Fruit fly (Drosophila melanogaster) whole organism, embryonic: ENCODE results near the gene DAAM.

Source experiments
- Adf1 ChIP-seq: fragments of 200-800 bp; sonication (Bioruptor generic); IDR thresholded peaks from 2 replicates; pipeline ENCODE4 v1.3.6; 2022; ENCODE audit warnings: missing biosample characterization, missing genetic modification characterization
- Antp ChIP-seq: fragments of 200-800 bp; sonication (Bioruptor generic); optimal IDR thresholded peaks from 3 replicates; lab custom pipeline; 2016; ENCODE audit warnings: missing biosample characterization, missing genetic modification characterization
- B-H1 ChIP-seq: fragments of 200-800 bp; sonication (Bioruptor generic); IDR thresholded peaks from 3 replicates; pipeline ENCODE4 v1.3.6; 2022; ENCODE audit warnings: missing biosample characterization, missing genetic modification characterization
- BEAF-32 ChIP-seq: fragments of 200-800 bp; sonication (Bioruptor generic); optimal IDR thresholded peaks from 3 replicates; lab custom pipeline; 2017; ENCODE audit warnings: missing biosample characterization, missing genetic modification characterization, mild to moderate bottlenecking, moderate library complexity, missing genetic modification reagents
- Bgb ChIP-seq: fragments of 200-800 bp; sonication (Bioruptor generic); IDR thresholded peaks from 2 replicates; pipeline ENCODE4 v1.3.6; 2022; ENCODE audit warnings: missing biosample characterization, missing genetic modification characterization; ENCODE audit not compliant: partially characterized antibody
- CG1233 ChIP-seq: fragments of 200-800 bp; sonication (Bioruptor generic); optimal IDR thresholded peaks from 4 replicates; lab custom pipeline; 2018; ENCODE audit warnings: missing biosample characterization, mild to moderate bottlenecking, missing genetic modification characterization
- CG13123 ChIP-seq: fragments of 200-800 bp; sonication (Bioruptor generic); optimal IDR thresholded peaks from 2 replicates; lab custom pipeline; 2016; ENCODE audit warnings: missing biosample characterization, missing genetic modification characterization
- CG13775 ChIP-seq: fragments of 200-800 bp; sonication (Bioruptor generic); optimal IDR thresholded peaks from 3 replicates; lab custom pipeline; 2017; ENCODE audit warnings: missing biosample characterization, mild to moderate bottlenecking, missing genetic modification characterization
- CG14860 ChIP-seq: fragments of 200-800 bp; sonication (Bioruptor generic); IDR thresholded peaks from 3 replicates; pipeline ENCODE4 v1.3.6; 2022; ENCODE audit warnings: missing biosample characterization, missing genetic modification characterization; ENCODE audit not compliant: partially characterized antibody
- CG15601 ChIP-seq: fragments of 200-800 bp; sonication (Bioruptor generic); optimal IDR thresholded peaks from 3 replicates; lab custom pipeline; 2019; ENCODE audit warnings: missing biosample characterization, mild to moderate bottlenecking, missing genetic modification characterization, moderate library complexity
- CG1602 ChIP-seq: fragments of 200-800 bp; sonication (Bioruptor generic); optimal IDR thresholded peaks from 3 replicates; lab custom pipeline; 2016; ENCODE audit warnings: missing biosample characterization, missing genetic modification characterization
- CG1647 ChIP-seq: fragments of 200-800 bp; sonication (Bioruptor generic); optimal IDR thresholded peaks from 3 replicates; lab custom pipeline; 2016; ENCODE audit warnings: missing biosample characterization, missing genetic modification characterization
- CG2116 ChIP-seq: fragments of 200-800 bp; sonication (Bioruptor generic); optimal IDR thresholded peaks from 3 replicates; lab custom pipeline; 2018; ENCODE audit warnings: missing biosample characterization, mild to moderate bottlenecking, missing genetic modification characterization
- CG2129 ChIP-seq: fragments of 200-800 bp; sonication (Bioruptor generic); IDR thresholded peaks from 2 replicates; pipeline ENCODE4 v1.3.6; 2022; ENCODE audit warnings: missing biosample characterization, missing genetic modification characterization; ENCODE audit not compliant: partially characterized antibody
- CG30403 ChIP-seq: fragments of 200-800 bp; sonication (Bioruptor generic); optimal IDR thresholded peaks from 3 replicates; lab custom pipeline; 2016; ENCODE audit warnings: missing biosample characterization, missing genetic modification characterization
- CG4854 ChIP-seq: fragments of 200-800 bp; sonication (Bioruptor generic); optimal IDR thresholded peaks from 2 replicates; lab custom pipeline; 2016; ENCODE audit warnings: missing biosample characterization, missing genetic modification characterization, inconsistent platforms
- CG5245 ChIP-seq: fragments of 200-800 bp; sonication (Bioruptor generic); optimal IDR thresholded peaks from 3 replicates; lab custom pipeline; 2016; ENCODE audit warnings: missing biosample characterization, missing genetic modification characterization
- CG7357 ChIP-seq: fragments of 200-800 bp; sonication (Bioruptor generic); IDR thresholded peaks from 3 replicates; pipeline ENCODE4 v1.3.6; 2022; ENCODE audit warnings: missing biosample characterization, missing genetic modification characterization
- CG7963 ChIP-seq: fragments of 200-800 bp; sonication (Bioruptor generic); IDR thresholded peaks from 3 replicates; pipeline ENCODE4 v1.3.6; 2022; ENCODE audit warnings: missing biosample characterization, missing genetic modification characterization; ENCODE audit not compliant: partially characterized antibody
- CG8089 ChIP-seq: fragments of 200-800 bp; sonication (Bioruptor generic); optimal IDR thresholded peaks from 3 replicates; lab custom pipeline; 2016; ENCODE audit warnings: missing biosample characterization, missing genetic modification characterization
- CG9727 ChIP-seq: fragments of 200-800 bp; sonication (Bioruptor generic); optimal IDR thresholded peaks from 3 replicates; lab custom pipeline; 2017; ENCODE audit warnings: missing biosample characterization, mild to moderate bottlenecking, missing genetic modification characterization
- CG9797 ChIP-seq: fragments of 200-800 bp; sonication (Bioruptor generic); optimal IDR thresholded peaks from 3 replicates; lab custom pipeline; 2018; ENCODE audit warnings: missing biosample characterization, mild to moderate bottlenecking, missing genetic modification characterization
- CTCF ChIP-seq: fragments of 200-800 bp; sonication (Bioruptor generic); optimal IDR thresholded peaks from 2 replicates; lab custom pipeline; 2017; ENCODE audit warnings: missing biosample characterization, mild to moderate bottlenecking, missing genetic modification characterization, moderate library complexity
- CoRest ChIP-seq: fragments of 200-800 bp; sonication (Bioruptor generic); optimal IDR thresholded peaks from 3 replicates; lab custom pipeline; 2018; ENCODE audit warnings: missing biosample characterization, mild to moderate bottlenecking, missing genetic modification characterization, moderate library complexity
- Elba2 ChIP-seq: fragments of 200-800 bp; sonication (Bioruptor generic); optimal IDR thresholded peaks from 3 replicates; lab custom pipeline; 2016; ENCODE audit warnings: missing biosample characterization, missing genetic modification characterization
- Fer2 ChIP-seq: fragments of 200-800 bp; sonication (Bioruptor generic); optimal IDR thresholded peaks from 2 replicates; lab custom pipeline; 2018; ENCODE audit warnings: missing biosample characterization, mild to moderate bottlenecking, missing genetic modification characterization, moderate library complexity
- HLH4C ChIP-seq: fragments of 200-800 bp; sonication (Bioruptor generic); IDR thresholded peaks from 3 replicates; pipeline ENCODE4 v1.3.6; 2022; ENCODE audit warnings: missing biosample characterization, missing genetic modification characterization; ENCODE audit not compliant: partially characterized antibody
- Hmx ChIP-seq: fragments of 200-800 bp; sonication (Bioruptor generic); optimal IDR thresholded peaks from 2 replicates; lab custom pipeline; 2016; ENCODE audit warnings: missing biosample characterization, missing genetic modification characterization
- Hr3 ChIP-seq: fragments of 200-800 bp; sonication (Bioruptor generic); optimal IDR thresholded peaks from 3 replicates; lab custom pipeline; 2016; ENCODE audit warnings: missing biosample characterization, missing genetic modification characterization
- Max ChIP-seq: fragments of 200-800 bp; sonication (Bioruptor generic); optimal IDR thresholded peaks from 2 replicates; lab custom pipeline; 2016; ENCODE audit warnings: missing biosample characterization, mild to moderate bottlenecking, missing genetic modification characterization
- Mes4 ChIP-seq: fragments of 200-800 bp; sonication (Bioruptor generic); optimal IDR thresholded peaks from 2 replicates; lab custom pipeline; 2016; ENCODE audit warnings: missing biosample characterization, missing genetic modification characterization
- Nf-YB ChIP-seq: fragments of 200-800 bp; sonication (Bioruptor generic); optimal IDR thresholded peaks from 3 replicates; lab custom pipeline; 2019; ENCODE audit warnings: missing biosample characterization, mild to moderate bottlenecking, missing genetic modification characterization, moderate library complexity
- Nf-YC ChIP-seq: fragments of 200-800 bp; optimal IDR thresholded peaks from 3 replicates; lab custom pipeline; 2019; ENCODE audit warnings: missing biosample characterization, mild to moderate bottlenecking, missing genetic modification characterization, moderate library complexity
- Sin3A ChIP-seq: fragments of >200 bp; optimal IDR thresholded peaks from 2 replicates; lab custom pipeline; 2018
- ab ChIP-seq: fragments of 200-800 bp; sonication (Bioruptor generic); optimal IDR thresholded peaks from 2 replicates; lab custom pipeline; 2016; ENCODE audit warnings: missing biosample characterization, missing genetic modification characterization
- ara ChIP-seq: fragments of 200-800 bp; sonication (Bioruptor generic); IDR thresholded peaks from 2 replicates; pipeline ENCODE4 v1.3.6; 2022; ENCODE audit warnings: missing biosample characterization, missing genetic modification characterization
- bbx ChIP-seq: fragments of 200-800 bp; sonication (Bioruptor generic); IDR thresholded peaks from 2 replicates; pipeline ENCODE4 v1.3.6; 2022; ENCODE audit warnings: missing biosample characterization, missing genetic modification characterization; ENCODE audit not compliant: partially characterized antibody
- br ChIP-seq: fragments of >200 bp; optimal IDR thresholded peaks from 2 replicates; lab custom pipeline; 2017
- crol ChIP-seq: fragments of 200-800 bp; sonication (Bioruptor generic); IDR thresholded peaks from 2 replicates; pipeline ENCODE4 v1.3.6; 2022; ENCODE audit warnings: missing biosample characterization, missing genetic modification characterization
- exex ChIP-seq: fragments of 200-800 bp; sonication (Bioruptor generic); optimal IDR thresholded peaks from 4 replicates; lab custom pipeline; 2018; ENCODE audit warnings: missing biosample characterization, mild to moderate bottlenecking, missing genetic modification characterization, moderate library complexity
- grn ChIP-seq: fragments of 200-800 bp; sonication (Bioruptor generic); optimal IDR thresholded peaks from 3 replicates; lab custom pipeline; 2017; ENCODE audit warnings: missing biosample characterization, missing genetic modification characterization
- her ChIP-seq: fragments of 200-800 bp; sonication (Bioruptor generic); optimal IDR thresholded peaks from 2 replicates; lab custom pipeline; 2016; ENCODE audit warnings: missing biosample characterization, missing genetic modification characterization
- hkb ChIP-seq, 2 experiments: fragments of 200-800 bp in 1 of 2; fragments of >200 bp in 1 of 2; sonication (Bioruptor generic) in 1 of 2; IDR thresholded peaks in 1 of 2; optimal IDR thresholded peaks in 1 of 2; 2 replicates each; pipeline versions ENCODE4 v1.3.6 to Lab custom; 2017 to 2022; ENCODE audit warnings: missing biosample characterization in 1 of 2, missing genetic modification characterization in 1 of 2
- pzg ChIP-seq: fragments of 200-800 bp; sonication (Bioruptor generic); optimal IDR thresholded peaks from 3 replicates; lab custom pipeline; 2018; ENCODE audit warnings: missing biosample characterization, mild to moderate bottlenecking, missing genetic modification characterization, moderate library complexity
- row ChIP-seq: fragments of 200-800 bp; sonication (Bioruptor generic); IDR thresholded peaks from 3 replicates; pipeline ENCODE4 v1.3.6; 2022; ENCODE audit warnings: missing biosample characterization, missing genetic modification characterization
- sens ChIP-seq: fragments of 200-800 bp; sonication (Bioruptor generic); peaks from one replicate; lab custom pipeline; 2016; ENCODE audit warnings: missing biosample characterization, missing genetic modification characterization
- so ChIP-seq: fragments of 200-800 bp; sonication (Bioruptor generic); IDR thresholded peaks from 3 replicates; pipeline ENCODE4 v1.3.6; 2022; ENCODE audit warnings: missing biosample characterization, missing genetic modification characterization
- sqz ChIP-seq: fragments of 200-800 bp; sonication (Bioruptor generic); optimal IDR thresholded peaks from 3 replicates; lab custom pipeline; 2018; ENCODE audit warnings: missing biosample characterization, mild to moderate bottlenecking, missing genetic modification characterization
- zen ChIP-seq: fragments of 200-800 bp; sonication (Bioruptor generic); optimal IDR thresholded peaks from 3 replicates; lab custom pipeline; 2018; ENCODE audit warnings: missing biosample characterization, mild to moderate bottlenecking, missing genetic modification characterization, moderate library complexity
- zfh2 ChIP-seq: fragments of 200-800 bp; sonication (Bioruptor generic); optimal IDR thresholded peaks from 2 replicates; lab custom pipeline; 2016; ENCODE audit warnings: missing biosample characterization, missing genetic modification characterization

The DAAM gene

DNA sequence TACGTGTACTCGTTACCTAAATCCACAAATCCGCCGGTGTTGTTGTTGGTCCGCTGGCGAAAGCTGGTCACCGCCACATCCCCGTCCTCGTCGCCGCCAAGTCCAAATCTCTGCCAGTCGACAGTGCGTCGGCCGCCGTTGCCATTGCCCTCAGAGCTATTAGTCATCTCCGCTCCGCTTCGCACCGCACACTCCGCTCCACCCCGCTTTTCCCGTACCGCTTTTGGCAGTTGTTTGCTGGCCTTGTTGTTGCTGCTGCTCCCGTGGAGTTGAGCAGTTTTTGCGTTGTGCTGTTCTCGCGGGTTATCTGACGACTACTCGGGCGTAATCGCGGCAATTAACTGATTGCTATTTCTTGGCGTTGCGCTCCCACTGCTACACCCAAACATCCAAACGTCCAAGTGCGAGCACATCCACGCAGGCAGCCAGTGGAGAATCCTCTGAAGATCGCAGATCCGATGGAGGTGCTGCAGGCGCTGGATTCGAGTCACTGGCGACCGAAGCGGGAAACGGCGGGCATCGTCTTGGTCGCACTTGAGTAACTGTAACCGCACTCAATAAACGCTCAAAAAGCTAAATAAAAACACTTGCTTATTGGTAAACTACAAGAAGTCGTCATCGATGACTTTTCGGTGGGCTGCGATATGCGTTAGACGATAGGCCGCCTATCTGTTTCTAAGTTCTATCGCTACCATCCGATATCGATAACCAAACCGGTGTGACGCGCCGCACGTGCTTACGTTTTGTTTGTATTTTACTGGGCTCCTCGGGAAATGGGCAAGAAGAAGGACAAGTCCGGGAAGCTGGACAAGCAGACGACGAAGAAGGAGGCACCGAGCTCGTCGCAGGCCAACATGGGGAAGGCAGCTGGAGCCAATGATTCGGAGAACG lies 31.4 kb upstream of the DAAM start, which contains the start of the genes CG12773 and CG11417 (continued):
- TF ChIP-seq hkb (optimal IDR thresholded peaks at IDR 0.05; lab: Kevin White, UChicago) = no peak
- TF ChIP-seq hkb (GFP tag; IDR thresholded peaks at IDR 0.05; lab: Robert Waterston, UW) = no peak
- TF ChIP-seq Elba2 (GFP tag; lab: Kevin White, UChicago) = peak; percentile 60
- TF ChIP-seq CG5245 (GFP tag; lab: Kevin White, UChicago) = no peak
- TF ChIP-seq Sin3A (lab: Kevin White, UChicago) = no peak
- TF ChIP-seq br (lab: Kevin White, UChicago) = no peak
- TF ChIP-seq sqz (GFP tag; lab: Kevin White, UChicago) = no peak
- TF ChIP-seq CG2116 (GFP tag; lab: Kevin White, UChicago) = peak; percentile 49
- no peak for TF ChIP-seq zen
- no peak for TF ChIP-seq CG8089 (GFP tag; lab: Kevin White, UChicago)
- no peak for TF ChIP-seq Hmx (GFP tag; lab: Kevin White, UChicago)
- TF ChIP-seq Mes4 (GFP tag; lab: Kevin White, UChicago) = no peak
- TF ChIP-seq Fer2 (tag; lab: Kevin White, UChicago) = no peak
- no peak for TF ChIP-seq grn
- peak; percentile 93 for TF ChIP-seq exex (tag; lab: Kevin White, UChicago)
- no peak for TF ChIP-seq ab
- TF ChIP-seq Max (GFP tag; lab: Kevin White, UChicago) = peak; percentile 41
- no peak for TF ChIP-seq CG15601
- TF ChIP-seq Hr3 (GFP tag; lab: Kevin White, UChicago) = no peak
- peak; percentile 69 for TF ChIP-seq BEAF-32 (GFP tag; lab: Kevin White, UChicago)
- no peak for TF ChIP-seq Adf1 (GFP tag; lab: Robert Waterston, UW)
- no peak for TF ChIP-seq CG1602 (GFP tag; lab: Kevin White, UChicago)
- no peak for TF ChIP-seq her (GFP tag; lab: Kevin White, UChicago)
- TF ChIP-seq Antp (GFP tag; lab: Kevin White, UChicago) = no peak
- TF ChIP-seq CG4854 = no peak
- TF ChIP-seq crol = peak; percentile 73
- no peak for TF ChIP-seq ara (GFP tag; lab: Robert Waterston, UW)
- TF ChIP-seq B-H1 (GFP tag; lab: Robert Waterston, UW) = no peak

DNA sequence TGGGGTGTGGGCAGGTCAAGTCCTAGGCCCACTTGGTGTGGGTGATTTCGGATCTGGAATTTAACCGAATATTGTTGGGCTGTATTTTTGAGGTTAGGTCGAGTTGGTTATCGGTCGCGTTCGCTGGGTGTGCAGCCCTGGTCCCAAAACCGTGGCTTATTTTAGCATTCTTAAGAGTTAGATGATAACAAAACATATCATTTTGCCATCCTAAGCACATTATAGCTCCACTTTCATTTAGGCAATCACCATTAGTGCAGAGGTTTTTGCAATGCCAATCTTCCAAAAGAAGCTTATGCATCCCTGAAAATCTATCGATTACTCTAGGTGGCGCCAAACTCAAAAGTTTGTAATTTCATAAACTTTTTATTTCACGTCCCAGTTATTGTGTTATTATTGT lies 27.1 kb upstream of the DAAM start, which contains the start of gene MTPAP:
TSS of gene MTPAP (minus strand) at position 103 of the 400 bp plus-strand sequence.
- TF ChIP-seq sens (GFP tag; lab: Kevin White, UChicago) = peak; percentile 81
- TF ChIP-seq CG13775 = peak; percentile 35
- TF ChIP-seq row (GFP tag; lab: Robert Waterston, UW) = peak; percentile 35; the same call in 1 of the 3 replicates
- TF ChIP-seq Max (GFP tag; lab: Kevin White, UChicago) = peak; percentile 50
- peak; percentile 79 for TF ChIP-seq HLH4C (GFP tag; lab: Robert Waterston, UW)
- peak; percentile 15 for TF ChIP-seq CG30403 (GFP tag; lab: Kevin White, UChicago)
- no peak for TF ChIP-seq Nf-YB (GFP tag; lab: Kevin White, UChicago)
- TF ChIP-seq CG7357 = no peak
- TF ChIP-seq CG9797 (GFP tag; lab: Kevin White, UChicago) = peak; percentile 7
- no peak for TF ChIP-seq CG13123 (GFP tag; lab: Kevin White, UChicago)
- TF ChIP-seq CG14860 = peak; percentile 78
- TF ChIP-seq so (GFP tag; lab: Robert Waterston, UW) = no peak
- peak; percentile 39 for TF ChIP-seq Nf-YC
- TF ChIP-seq Mes4 (GFP tag; lab: Kevin White, UChicago) = peak; percentile 2
- peak; percentile 86 for TF ChIP-seq bbx (GFP tag; lab: Robert Waterston, UW)
- peak; percentile 24 for TF ChIP-seq zfh2 (GFP tag; lab: Kevin White, UChicago)
- TF ChIP-seq CG7963 (GFP tag; lab: Robert Waterston, UW) = peak; percentile 28; the same call in 1 of the 3 replicates
- peak; percentile 46 for TF ChIP-seq CoRest (tag; lab: Kevin White, UChicago)
- no peak for TF ChIP-seq CG9727 (GFP tag; lab: Kevin White, UChicago)
- no peak for TF ChIP-seq CG1233 (GFP tag; lab: Kevin White, UChicago)
- TF ChIP-seq CG1647 (GFP tag; lab: Kevin White, UChicago) = no peak
- TF ChIP-seq pzg = peak; percentile 49
- TF ChIP-seq CTCF = peak; percentile 61
- peak; percentile 42; the same call in 1 of the 2 replicates for TF ChIP-seq Bgb (GFP tag; lab: Robert Waterston, UW)
- TF ChIP-seq CG2129 (GFP tag; lab: Robert Waterston, UW) = 0 out of 2 replicates have a peak, but pooled peaks have one; percentile 17
